Fruit fly (Drosophila melanogaster): ENCODE results near the gene CG7029.

dm6 chr3R:22701793-22702192, 48.9 kb upstream of the CG7029 start, which contains the start of the genes CG6972 and CCAP:
- TF ChIP-seq gl (tag; optimal IDR thresholded peaks at IDR 0.05): no peak
- no peak for TF ChIP-seq CG8159 (tag; optimal IDR thresholded peaks at IDR 0.05)
- TF ChIP-seq EcR (GFP tag; optimal IDR thresholded peaks at IDR 0.05): no peak
- TF ChIP-seq CG9948 (tag; optimal IDR thresholded peaks at IDR 0.05): no peak
- no peak for TF ChIP-seq rn (GFP tag; IDR thresholded peaks at IDR 0.05)
- TF ChIP-seq CG8301 (tag; optimal IDR thresholded peaks at IDR 0.05): no peak
- no peak for TF ChIP-seq CG4496 (GFP tag; IDR thresholded peaks at IDR 0.05)
- no peak for TF ChIP-seq Pif1A (GFP tag; optimal IDR thresholded peaks at IDR 0.05)
- TF ChIP-seq CG34367 (tag; optimal IDR thresholded peaks at IDR 0.05): no peak
- TF ChIP-seq CG32121 (GFP tag; IDR thresholded peaks at IDR 0.05): 0 out of 2 replicates have a peak, but pooled peaks have one; percentile 28
